Fruit fly (Drosophila melanogaster) whole organism, wandering third instar larva: Measurements from ENCODE around the gene ZnT77C.

Experiments
- Dfd ChIP-seq: fragments of >200 bp; optimal IDR thresholded peaks from 2 replicates; lab custom pipeline; 2017; ENCODE audit warnings: missing biosample characterization, missing genetic modification characterization
- Hr78 ChIP-seq: fragments of >200 bp; optimal IDR thresholded peaks from 2 replicates; lab custom pipeline; 2017; ENCODE audit warnings: missing biosample characterization, missing genetic modification characterization
- Jra ChIP-seq: sonication (Bioruptor generic); optimal IDR thresholded peaks from 2 replicates; lab custom pipeline; 2016; ENCODE audit warnings: missing biosample characterization, missing genetic modification characterization
- Mio ChIP-seq: sonication (Bioruptor generic); optimal IDR thresholded peaks from 2 replicates; lab custom pipeline; 2016; ENCODE audit warnings: missing biosample characterization, missing genetic modification characterization
- Rel ChIP-seq, 2 experiments: fragments of 200-800 bp; sonication (Bioruptor generic) in 1 of 2; optimal IDR thresholded peaks; 2 replicates in 1 of 2; 3 replicates in 1 of 2; lab custom pipeline; 2016 to 2019; ENCODE audit warnings: mild to moderate bottlenecking in 2 of 2, missing biosample characterization in 2 of 2, missing genetic modification characterization in 2 of 2, moderate library complexity in 1 of 2
- h ChIP-seq: fragments of 200-800 bp; sonication (Bioruptor generic); optimal IDR thresholded peaks from 3 replicates; lab custom pipeline; 2016; ENCODE audit warnings: missing biosample characterization, mild to moderate bottlenecking, missing genetic modification characterization
- pan ChIP-seq: fragments of >200 bp; optimal IDR thresholded peaks from 2 replicates; lab custom pipeline; 2017
- psq ChIP-seq: fragments of 200-800 bp; sonication (Bioruptor generic); optimal IDR thresholded peaks from 3 replicates; lab custom pipeline; 2017; ENCODE audit warnings: missing biosample characterization, mild to moderate bottlenecking, missing genetic modification characterization, moderate library complexity
- usp ChIP-seq: fragments of >200 bp; optimal IDR thresholded peaks from 2 replicates; lab custom pipeline; 2017; ENCODE audit warnings: missing biosample characterization, missing genetic modification characterization
- woc ChIP-seq: sonication (Bioruptor generic); optimal IDR thresholded peaks from 2 replicates; lab custom pipeline; 2016; ENCODE audit warnings: missing biosample characterization, mild to moderate bottlenecking, missing genetic modification characterization

dm6 chr3L:20538458-20538857 is 43.7 kb upstream of the ZnT77C start:
- TF ChIP-seq Hr78 (GFP tag; lab: Kevin White, UChicago) (no peak), pan (no peak), Dfd (GFP tag; lab: Kevin White, UChicago) (no peak), Mio (GFP tag; lab: Kevin White, UChicago) (no peak), psq (GFP tag; lab: Kevin White, UChicago) (no peak), Rel (GFP tag; optimal IDR thresholded peaks at IDR 0.05; lab: Kevin White, UChicago) (no peak), Rel (tag; optimal IDR thresholded peaks at IDR 0.05; lab: Kevin White, UChicago) (no peak), woc (GFP tag; lab: Kevin White, UChicago) (no peak), Jra (GFP tag; lab: Kevin White, UChicago) (no peak), usp (GFP tag; lab: Kevin White, UChicago) (no peak), h (GFP tag; lab: Kevin White, UChicago) (no peak)
